Worm (Caenorhabditis elegans): ENCODE measurements around the gene D1014.5.

The D1014.5 gene

ce11 chrV:8092385-8092784 is 31.1 kb upstream of the D1014.5 start, which contains the start of gene str-129:
str-129 (minus strand) TSS chrV:8092485.
- TF ChIP-seq snpc-4 (tag; optimal IDR thresholded peaks at IDR 0.05) (no peak), nhr-23 (tag; optimal IDR thresholded peaks at IDR 0.05) (no peak), ztf-11 (tag; optimal IDR thresholded peaks at IDR 0.05) (no peak), nhr-237 (tag; optimal IDR thresholded peaks at IDR 0.05) (no peak), gmeb-1 (tag; optimal IDR thresholded peaks at IDR 0.05) (no peak)

- TF ChIP-seq nhr-25 (tag; optimal IDR thresholded peaks at IDR 0.05): no peak
- TF ChIP-seq aly-2 (tag; optimal IDR thresholded peaks at IDR 0.05): no peak
- no peak for TF ChIP-seq nhr-6 (tag; optimal IDR thresholded peaks at IDR 0.05)
- TF ChIP-seq zag-1 (tag; optimal IDR thresholded peaks at IDR 0.05): no peak
- no peak for TF ChIP-seq R02D3.7 (tag; optimal IDR thresholded peaks at IDR 0.05)
These were observed 28.1 kb upstream of the D1014.5 start, which contains the start of gene str-146 for ce11 chrV:8095378-8095777. str-146 (minus strand) TSS chrV:8095478.

- no peak for TF ChIP-seq nhr-23 (tag; optimal IDR thresholded peaks at IDR 0.05)
- no peak for TF ChIP-seq fos-1 (tag; optimal IDR thresholded peaks at IDR 0.05)
- no peak for TF ChIP-seq mbf-1 (tag; optimal IDR thresholded peaks at IDR 0.05)
- TF ChIP-seq zag-1 (tag; optimal IDR thresholded peaks at IDR 0.05): no peak
- no peak for TF ChIP-seq R02D3.7 (tag; optimal IDR thresholded peaks at IDR 0.05)
- no peak for TF ChIP-seq nhr-11 (tag; optimal IDR thresholded peaks at IDR 0.05)
- no peak for TF ChIP-seq nhr-6 (tag; optimal IDR thresholded peaks at IDR 0.05)
- TF ChIP-seq lin-13 (GFP tag; optimal IDR thresholded peaks at IDR 0.05): no peak
- no peak for TF ChIP-seq C34F6.9 (tag; optimal IDR thresholded peaks at IDR 0.05)
- no peak for TF ChIP-seq lin-39 (tag; optimal IDR thresholded peaks at IDR 0.05)
- no peak for TF ChIP-seq unc-62 (GFP tag; optimal IDR thresholded peaks at IDR 0.05)
- no peak for TF ChIP-seq ztf-1 (GFP tag; conservative IDR thresholded peaks at IDR 0.05)
- TF ChIP-seq elt-1 (tag; optimal IDR thresholded peaks at IDR 0.05): no peak
- no peak for TF ChIP-seq aly-2 (tag; optimal IDR thresholded peaks at IDR 0.05)
These were observed 25.2 kb upstream of the D1014.5 start, which contains the start of gene str-145 for ce11 chrV:8098239-8098638. str-145 (minus strand) TSS chrV:8098339.

- TF ChIP-seq sma-9 (GFP tag; optimal IDR thresholded peaks at IDR 0.05) (no peak), sma-9 (tag; optimal IDR thresholded peaks at IDR 0.05) (no peak), crh-2 (tag; optimal IDR thresholded peaks at IDR 0.05) (no peak), skn-1 (tag; optimal IDR thresholded peaks at IDR 0.05) (no peak), nhr-237 (tag; optimal IDR thresholded peaks at IDR 0.05) (no peak), elt-3 (tag; optimal IDR thresholded peaks at IDR 0.05) (no peak), sma-3 (GFP tag; optimal IDR thresholded peaks at IDR 0.05) (no peak), ztf-11 (tag; optimal IDR thresholded peaks at IDR 0.05) (no peak)
These were observed 24.2 kb upstream of the D1014.5 start, which contains the start of gene sdz-23 for ce11 chrV:8099306-8099705. sdz-23 (plus strand) TSS chrV:8099606.

- TF ChIP-seq fos-1 (tag; optimal IDR thresholded peaks at IDR 0.05): no peak
- no peak for TF ChIP-seq sma-3 (GFP tag; optimal IDR thresholded peaks at IDR 0.05)
- no peak for TF ChIP-seq unc-62 (GFP tag; optimal IDR thresholded peaks at IDR 0.05)
- no peak for TF ChIP-seq sma-9 (GFP tag; optimal IDR thresholded peaks at IDR 0.05)
- no peak for TF ChIP-seq sma-9 (tag; optimal IDR thresholded peaks at IDR 0.05)
- TF ChIP-seq nhr-77 (tag; optimal IDR thresholded peaks at IDR 0.05): no peak
- no peak for TF ChIP-seq crh-2 (tag; optimal IDR thresholded peaks at IDR 0.05)
- no peak for TF ChIP-seq nhr-6 (tag; optimal IDR thresholded peaks at IDR 0.05)
- no peak for TF ChIP-seq dmd-4 (tag; optimal IDR thresholded peaks at IDR 0.05)
- TF ChIP-seq nhr-10 (tag; optimal IDR thresholded peaks at IDR 0.05): no peak
- no peak for TF ChIP-seq lin-39 (tag; optimal IDR thresholded peaks at IDR 0.05)
- no peak for TF ChIP-seq nhr-237 (tag; optimal IDR thresholded peaks at IDR 0.05)
- TF ChIP-seq blmp-1 (tag; optimal IDR thresholded peaks at IDR 0.05; ENCODE audit: insufficient read depth): no peak
These were observed 20.5 kb upstream of the D1014.5 start, which contains the start of gene str-90 for ce11 chrV:8102960-8103359. str-90 (plus strand) TSS chrV:8103260.

- TF ChIP-seq nhr-12 (tag; optimal IDR thresholded peaks at IDR 0.05) (no peak), snpc-4 (tag; optimal IDR thresholded peaks at IDR 0.05) (no peak), alr-1 (tag; optimal IDR thresholded peaks at IDR 0.05) (no peak), nhr-21 (tag; optimal IDR thresholded peaks at IDR 0.05) (no peak), gmeb-1 (tag; optimal IDR thresholded peaks at IDR 0.05) (no peak), mbf-1 (tag; optimal IDR thresholded peaks at IDR 0.05) (no peak), C34F6.9 (tag; optimal IDR thresholded peaks at IDR 0.05) (no peak), ztf-4 (tag; optimal IDR thresholded peaks at IDR 0.05) (no peak), crh-2 (tag; optimal IDR thresholded peaks at IDR 0.05) (no peak), zag-1 (tag; optimal IDR thresholded peaks at IDR 0.05) (no peak), sma-3 (GFP tag; optimal IDR thresholded peaks at IDR 0.05) (no peak)
These were observed 19.0 kb upstream of the D1014.5 start, which contains the start of gene srlf-16 for ce11 chrV:8104473-8104872. srlf-16 (plus strand) TSS chrV:8104773.
